Fruit fly (Drosophila melanogaster) whole organism, embryonic: ENCODE results near the gene Clbn.
A peak's percentile ranks its signal among the peaks of the same experiment; 100 is the strongest.

Experiments used
- Adf1 ChIP-seq: fragments of 200-800 bp; sonication (Bioruptor generic); IDR thresholded peaks from 2 replicates; pipeline ENCODE4 v1.3.6; 2022; ENCODE audit warnings: missing biosample characterization, missing genetic modification characterization
- BtbVII ChIP-seq: fragments of 200-800 bp; sonication (Bioruptor generic); optimal IDR thresholded peaks from 3 replicates; lab custom pipeline; 2017; ENCODE audit warnings: missing biosample characterization, mild to moderate bottlenecking, missing genetic modification characterization
- CG12071 ChIP-seq: fragments of 200-800 bp; sonication (Bioruptor generic); optimal IDR thresholded peaks from 3 replicates; lab custom pipeline; 2018; ENCODE audit warnings: missing biosample characterization, mild to moderate bottlenecking, missing genetic modification characterization
- CG12155 ChIP-seq: fragments of 200-800 bp; sonication (Bioruptor generic); optimal IDR thresholded peaks from 3 replicates; lab custom pipeline; 2016; ENCODE audit warnings: missing biosample characterization, missing genetic modification characterization
- CG17328 ChIP-seq: fragments of 200-800 bp; sonication (Bioruptor generic); IDR thresholded peaks from 2 replicates; pipeline ENCODE4 v1.3.6; 2022; ENCODE audit warnings: missing biosample characterization, missing genetic modification characterization
- CG17829 ChIP-seq: fragments of 200-800 bp; optimal IDR thresholded peaks from 2 replicates; lab custom pipeline; 2019; ENCODE audit warnings: missing biosample characterization, mild to moderate bottlenecking, missing genetic modification characterization, moderate library complexity
- CG31224 ChIP-seq: fragments of 200-800 bp; sonication (Bioruptor generic); IDR thresholded peaks from 2 replicates; pipeline ENCODE4 v1.3.6; 2022; ENCODE audit warnings: missing biosample characterization, missing genetic modification characterization
- CG32772 ChIP-seq: fragments of 200-800 bp; sonication (Bioruptor generic); IDR thresholded peaks from 2 replicates; pipeline ENCODE4 v1.3.6; 2022; ENCODE audit warnings: missing biosample characterization, missing genetic modification characterization
- CG34376 ChIP-seq: fragments of 200-800 bp; sonication (Bioruptor generic); optimal IDR thresholded peaks from 2 replicates; lab custom pipeline; 2018; ENCODE audit warnings: missing biosample characterization, mild to moderate bottlenecking, missing genetic modification characterization
- CG4820 ChIP-seq: fragments of 200-800 bp; sonication (Bioruptor generic); optimal IDR thresholded peaks from 3 replicates; lab custom pipeline; 2016; ENCODE audit warnings: missing biosample characterization, missing genetic modification characterization
- CG4854 ChIP-seq: fragments of 200-800 bp; sonication (Bioruptor generic); optimal IDR thresholded peaks from 2 replicates; lab custom pipeline; 2016; ENCODE audit warnings: missing biosample characterization, missing genetic modification characterization, inconsistent platforms
- CG6654 ChIP-seq: fragments of 200-800 bp; sonication (Bioruptor generic); optimal IDR thresholded peaks from 2 replicates; lab custom pipeline; 2017; ENCODE audit warnings: missing biosample characterization, mild to moderate bottlenecking, missing genetic modification characterization
- CG6689 ChIP-seq: fragments of 200-800 bp; sonication (Bioruptor generic); IDR thresholded peaks from 2 replicates; pipeline ENCODE4 v1.3.6; 2022; ENCODE audit warnings: missing biosample characterization, missing genetic modification characterization
- CG6791 ChIP-seq: fragments of 200-800 bp; sonication (Bioruptor generic); IDR thresholded peaks from 3 replicates; pipeline ENCODE4 v1.3.6; 2022; ENCODE audit warnings: missing biosample characterization, missing genetic modification characterization; ENCODE audit not compliant: partially characterized antibody
- CG8478 ChIP-seq: fragments of >200 bp; optimal IDR thresholded peaks from 2 replicates; lab custom pipeline; 2018
- E2f2 ChIP-seq: fragments of 200-800 bp; sonication (Bioruptor generic); IDR thresholded peaks from 2 replicates; pipeline ENCODE4 v1.3.6; 2022; ENCODE audit warnings: missing biosample characterization, missing genetic modification characterization
- ERR ChIP-seq: fragments of 200-800 bp; sonication (Bioruptor generic); optimal IDR thresholded peaks from 2 replicates; lab custom pipeline; 2016; ENCODE audit warnings: missing biosample characterization, missing genetic modification characterization
- Fer2 ChIP-seq: fragments of 200-800 bp; sonication (Bioruptor generic); optimal IDR thresholded peaks from 2 replicates; lab custom pipeline; 2018; ENCODE audit warnings: missing biosample characterization, mild to moderate bottlenecking, missing genetic modification characterization, moderate library complexity
- Gsc ChIP-seq: fragments of 200-800 bp; sonication (Bioruptor generic); IDR thresholded peaks from 2 replicates; pipeline ENCODE4 v1.3.6; 2022; ENCODE audit warnings: missing biosample characterization, missing genetic modification characterization
- Hsf ChIP-seq: fragments of 200-800 bp; sonication (Bioruptor generic); optimal IDR thresholded peaks from 3 replicates; lab custom pipeline; 2016; ENCODE audit warnings: missing biosample characterization, missing genetic modification characterization
- Myb ChIP-seq: fragments of 200-800 bp; sonication (Bioruptor generic); optimal IDR thresholded peaks from 2 replicates; lab custom pipeline; 2016; ENCODE audit warnings: missing biosample characterization, missing genetic modification characterization
- Opbp ChIP-seq: fragments of 200-800 bp; sonication (Bioruptor generic); IDR thresholded peaks from 3 replicates; pipeline ENCODE4 v1.3.6; 2022; ENCODE audit warnings: missing biosample characterization, missing genetic modification characterization; ENCODE audit not compliant: partially characterized antibody
- Pdp1 ChIP-seq, 2 experiments: fragments of 200-800 bp; sonication (Bioruptor generic); optimal IDR thresholded peaks; 3 replicates each; lab custom pipeline; 2016; ENCODE audit warnings: missing biosample characterization in 2 of 2, missing genetic modification characterization in 2 of 2, mild to moderate bottlenecking in 1 of 2, moderate library complexity in 1 of 2
- Ravus ChIP-seq: fragments of 200-800 bp; sonication (Bioruptor generic); IDR thresholded peaks from 2 replicates; pipeline ENCODE4 v1.3.6; 2022; ENCODE audit warnings: missing biosample characterization, missing genetic modification characterization
- Sox100B ChIP-seq: fragments of 200-800 bp; sonication (Bioruptor generic); optimal IDR thresholded peaks from 3 replicates; lab custom pipeline; 2018; ENCODE audit warnings: missing biosample characterization, mild to moderate bottlenecking, missing genetic modification characterization
- Sox102F ChIP-seq: fragments of 200-800 bp; sonication (Bioruptor generic); optimal IDR thresholded peaks from 2 replicates; lab custom pipeline; 2018; ENCODE audit warnings: missing biosample characterization, mild to moderate bottlenecking, missing genetic modification characterization, moderate library complexity
- Stat92E ChIP-seq, 3 experiments: fragments of >200 bp in 2 of 3; fragments of 200-800 bp in 1 of 3; sonication (Bioruptor generic) in 1 of 3; optimal IDR thresholded peaks; 2 replicates each; lab custom pipeline; 2017 to 2019; ENCODE audit warnings: missing biosample characterization in 3 of 3, missing genetic modification characterization in 3 of 3, mild to moderate bottlenecking in 1 of 3, moderate library complexity in 1 of 3
- TFAM ChIP-seq: fragments of 200-800 bp; sonication (Bioruptor generic); optimal IDR thresholded peaks from 2 replicates; lab custom pipeline; 2017; ENCODE audit warnings: missing biosample characterization, missing genetic modification characterization, inconsistent platforms
- Trl ChIP-seq, 3 experiments: fragments of >200 bp in 2 of 3; fragments of 200-800 bp in 1 of 3; sonication (Bioruptor generic) in 1 of 3; optimal IDR thresholded peaks; 2 replicates in 1 of 3; 3 replicates in 2 of 3; lab custom pipeline; 2016 to 2017; ENCODE audit warnings: missing biosample characterization in 1 of 3, missing genetic modification characterization in 1 of 3
- aop ChIP-seq: fragments of 200-800 bp; sonication (Bioruptor generic); IDR thresholded peaks from 2 replicates; pipeline ENCODE4 v1.3.6; 2022; ENCODE audit warnings: missing biosample characterization, missing genetic modification characterization
- az2 ChIP-seq: fragments of 200-800 bp; sonication (Bioruptor generic); optimal IDR thresholded peaks from 3 replicates; lab custom pipeline; 2016; ENCODE audit warnings: missing biosample characterization, missing genetic modification characterization
- cas ChIP-seq: fragments of 200-800 bp; sonication (Bioruptor generic); IDR thresholded peaks from 2 replicates; pipeline ENCODE4 v1.3.6; 2022; ENCODE audit warnings: missing biosample characterization, missing genetic modification characterization
- cato ChIP-seq: fragments of 200-800 bp; sonication (Bioruptor generic); optimal IDR thresholded peaks from 2 replicates; lab custom pipeline; 2016; ENCODE audit warnings: missing biosample characterization, missing genetic modification characterization, borderline replicate concordance
- chn ChIP-seq: fragments of 200-800 bp; sonication (Bioruptor generic); optimal IDR thresholded peaks from 2 replicates; lab custom pipeline; 2016; ENCODE audit warnings: missing biosample characterization, missing genetic modification characterization
- crc ChIP-seq: fragments of 200-800 bp; sonication (Bioruptor generic); optimal IDR thresholded peaks from 2 replicates; lab custom pipeline; 2016; ENCODE audit warnings: missing biosample characterization, missing genetic modification characterization
- dimm ChIP-seq: fragments of 200-800 bp; sonication (Bioruptor generic); IDR thresholded peaks from 2 replicates; pipeline ENCODE4 v1.3.6; 2022; ENCODE audit warnings: missing biosample characterization, missing genetic modification characterization
- fru ChIP-seq: fragments of >200 bp; optimal IDR thresholded peaks from 2 replicates; lab custom pipeline; 2017
- hkb ChIP-seq, 2 experiments: fragments of 200-800 bp in 1 of 2; fragments of >200 bp in 1 of 2; sonication (Bioruptor generic) in 1 of 2; IDR thresholded peaks in 1 of 2; optimal IDR thresholded peaks in 1 of 2; 2 replicates each; pipeline versions ENCODE4 v1.3.6 to Lab custom; 2017 to 2022; ENCODE audit warnings: missing biosample characterization in 1 of 2, missing genetic modification characterization in 1 of 2
- insv ChIP-seq, 2 experiments: fragments of 200-800 bp; sonication (Bioruptor generic); optimal IDR thresholded peaks; 3 replicates each; lab custom pipeline; 2016 to 2018; ENCODE audit warnings: missing biosample characterization in 2 of 2, missing genetic modification characterization in 2 of 2
- jigr1 ChIP-seq: fragments of 200-800 bp; sonication (Bioruptor generic); IDR thresholded peaks from 3 replicates; pipeline ENCODE4 v1.3.6; 2022; ENCODE audit warnings: missing biosample characterization, missing genetic modification characterization
- mam ChIP-seq: fragments of 200-800 bp; sonication (Bioruptor generic); optimal IDR thresholded peaks from 3 replicates; lab custom pipeline; 2016; ENCODE audit warnings: missing biosample characterization, missing genetic modification characterization
- nau ChIP-seq: fragments of 200-800 bp; sonication (Bioruptor generic); optimal IDR thresholded peaks from 3 replicates; lab custom pipeline; 2017; ENCODE audit warnings: missing biosample characterization, mild to moderate bottlenecking, missing genetic modification characterization, missing genetic modification reagents
- pan ChIP-seq, 4 experiments: fragments of >200 bp in 3 of 4; fragments of 200-800 bp in 1 of 4; sonication (Bioruptor generic) in 1 of 4; optimal IDR thresholded peaks in 3 of 4; IDR thresholded peaks in 1 of 4; 2 replicates each; pipeline versions ENCODE4 v1.3.6 to Lab custom; 2017 to 2022; ENCODE audit warnings: missing biosample characterization in 2 of 4, missing genetic modification characterization in 2 of 4, mixed read lengths in 1 of 4
- row ChIP-seq: fragments of 200-800 bp; sonication (Bioruptor generic); IDR thresholded peaks from 3 replicates; pipeline ENCODE4 v1.3.6; 2022; ENCODE audit warnings: missing biosample characterization, missing genetic modification characterization
- sna ChIP-seq: fragments of 200-800 bp; sonication (Bioruptor generic); IDR thresholded peaks from 2 replicates; pipeline ENCODE4 v1.3.6; 2022; ENCODE audit warnings: missing biosample characterization, missing genetic modification characterization; ENCODE audit not compliant: partially characterized antibody
- sob ChIP-seq: fragments of 200-800 bp; sonication (Bioruptor generic); IDR thresholded peaks from 2 replicates; pipeline ENCODE4 v1.3.6; 2022; ENCODE audit warnings: missing biosample characterization, missing genetic modification characterization
- ssp ChIP-seq: fragments of 200-800 bp; sonication (Bioruptor generic); IDR thresholded peaks from 2 replicates; pipeline ENCODE4 v1.3.6; 2022; ENCODE audit warnings: missing biosample characterization, missing genetic modification characterization
- sug ChIP-seq: fragments of 200-800 bp; optimal IDR thresholded peaks from 2 replicates; lab custom pipeline; 2019; ENCODE audit warnings: missing biosample characterization, mild to moderate bottlenecking, missing genetic modification characterization, moderate library complexity
- trem ChIP-seq: fragments of 200-800 bp; optimal IDR thresholded peaks from 3 replicates; lab custom pipeline; 2019; ENCODE audit warnings: missing biosample characterization, mild to moderate bottlenecking, missing genetic modification characterization, moderate library complexity
- wek ChIP-seq: fragments of 200-800 bp; sonication (Bioruptor generic); optimal IDR thresholded peaks from 3 replicates; lab custom pipeline; 2018; ENCODE audit warnings: missing biosample characterization, mild to moderate bottlenecking, missing genetic modification characterization, moderate library complexity

Gene Clbn

dm6 chr3R:25178521-25178920 is 51.2 kb downstream of the Clbn start (continued):
- TF ChIP-seq CG34376 (no peak), pan (optimal IDR thresholded peaks at IDR 0.05; lab: Kevin White, UChicago) (no peak), pan (GFP tag; optimal IDR thresholded peaks at IDR 0.05 in 1 of 2, IDR thresholded peaks at IDR 0.05 in 1 of 2) (peak in 1 of 2 experiments; percentile 65), E2f2 (peak; percentile 30; the same call in 1 of the 2 replicates), aop (GFP tag; lab: Robert Waterston, UW) (0 out of 2 replicates have a peak, but pooled peaks have one; percentile 8), CG4820 (GFP tag; lab: Kevin White, UChicago) (peak; percentile 25), ERR (GFP tag; lab: Kevin White, UChicago) (no peak), Adf1 (GFP tag; lab: Robert Waterston, UW) (no peak), CG6791 (GFP tag; lab: Robert Waterston, UW) (no peak), az2 (GFP tag; lab: Kevin White, UChicago) (peak; percentile 83), dimm (GFP tag; lab: Robert Waterston, UW) (peak; percentile 28; the same call in 1 of the 2 replicates), CG12155 (peak; percentile 71), row (GFP tag; lab: Robert Waterston, UW) (peak; percentile 81), mam (GFP tag; lab: Kevin White, UChicago) (no peak), Sox102F (peak; percentile 72), Myb (GFP tag; lab: Kevin White, UChicago) (no peak), CG31224 (GFP tag; lab: Robert Waterston, UW) (0 out of 2 replicates have a peak, but pooled peaks have one; percentile 33), Sox100B (GFP tag; lab: Kevin White, UChicago) (peak; percentile 13), CG32772 (GFP tag; lab: Robert Waterston, UW) (peak; percentile 75), CG17328 (GFP tag; lab: Robert Waterston, UW) (peak; percentile 92), BtbVII (GFP tag; lab: Kevin White, UChicago) (no peak), chn (peak; percentile 89), TFAM (GFP tag; lab: Kevin White, UChicago) (no peak), Hsf (GFP tag; lab: Kevin White, UChicago) (peak; percentile 80), insv (GFP tag; optimal IDR thresholded peaks at IDR 0.05; lab: Kevin White, UChicago) (no peak), CG6654 (GFP tag; lab: Kevin White, UChicago) (no peak), cato (peak; percentile 16), hkb (optimal IDR thresholded peaks at IDR 0.05; lab: Kevin White, UChicago) (no peak), hkb (GFP tag; IDR thresholded peaks at IDR 0.05; lab: Robert Waterston, UW) (0 out of 2 replicates have a peak, but pooled peaks have one; percentile 35), CG4854 (GFP tag; lab: Kevin White, UChicago) (no peak), crc (GFP tag; lab: Kevin White, UChicago) (no peak), Trl (optimal IDR thresholded peaks at IDR 0.05; lab: Kevin White, UChicago) (no peak), Trl (GFP tag; optimal IDR thresholded peaks at IDR 0.05; lab: Kevin White, UChicago) (no peak), CG12071 (GFP tag; lab: Kevin White, UChicago) (no peak), Opbp (GFP tag; lab: Robert Waterston, UW) (no peak), jigr1 (0 out of 3 replicates have a peak, but pooled peaks have one; percentile 59), Fer2 (tag; lab: Kevin White, UChicago) (no peak), sna (GFP tag; lab: Robert Waterston, UW) (no peak), CG8478 (lab: Kevin White, UChicago) (no peak), wek (GFP tag; lab: Kevin White, UChicago) (no peak), Gsc (GFP tag; lab: Robert Waterston, UW) (no peak), trem (tag; lab: Kevin White, UChicago) (peak; percentile 45), sob (no peak; the same call in 1 of the 2 replicates), fru (lab: Kevin White, UChicago) (no peak), Stat92E (GFP tag; optimal IDR thresholded peaks at IDR 0.05; lab: Kevin White, UChicago) (no peak), CG6689 (GFP tag; lab: Robert Waterston, UW) (peak; percentile 75), Ravus (no peak), sug (no peak), CG17829 (peak; percentile 75), cas (GFP tag; lab: Robert Waterston, UW) (no peak), Pdp1 (GFP tag; optimal IDR thresholded peaks at IDR 0.05; lab: Kevin White, UChicago) (no peak), nau (GFP tag; lab: Kevin White, UChicago) (no peak), ssp (peak; percentile 37; the same call in 1 of the 2 replicates)
